Worm (Caenorhabditis elegans) whole organism, L2 larva: ENCODE data around the gene T24D5.2.

Experiments
- R02D3.7 ChIP-seq: fragments of 150-350 bp; optimal IDR thresholded peaks from 2 replicates; lab custom pipeline; 2014; ENCODE audit warnings: missing biosample characterization, missing genetic modification characterization
- Y55F3AM.14 ChIP-seq: fragments of 200-800 bp; sonication (Bioruptor generic); optimal IDR thresholded peaks from 2 replicates; lab custom pipeline; 2018; ENCODE audit warnings: mild to moderate bottlenecking, missing genetic modification characterization, missing compliant biosample characterization
- ZK546.5 ChIP-seq: sonication (generic microtip); optimal IDR thresholded peaks from 2 replicates; lab custom pipeline; 2017; ENCODE audit warnings: missing biosample characterization, missing genetic modification characterization
- alr-1 ChIP-seq: fragments of 150-350 bp; optimal IDR thresholded peaks from 2 replicates; lab custom pipeline; 2014; ENCODE audit warnings: missing biosample characterization, missing genetic modification characterization
- ama-1 ChIP-seq: fragments of 150-350 bp; optimal IDR thresholded peaks from 2 replicates; lab custom pipeline; 2018; ENCODE audit warnings: inconsistent platforms
- blmp-1 ChIP-seq: sonication (generic microtip); optimal IDR thresholded peaks from 2 replicates; lab custom pipeline; 2017; ENCODE audit warnings: missing genetic modification characterization, mild to moderate bottlenecking, missing compliant biosample characterization, antibody characterized with exemption, moderate library complexity; ENCODE audit not compliant: insufficient read depth
- ceh-16 ChIP-seq: fragments of 150-350 bp; optimal IDR thresholded peaks from 2 replicates; lab custom pipeline; 2014; ENCODE audit warnings: missing biosample characterization, missing genetic modification characterization
- ceh-82 ChIP-seq: fragments of 150-350 bp; optimal IDR thresholded peaks from 2 replicates; lab custom pipeline; 2014; ENCODE audit warnings: missing biosample characterization, missing genetic modification characterization
- crh-2 ChIP-seq: sonication (generic microtip); optimal IDR thresholded peaks from 2 replicates; lab custom pipeline; 2017; ENCODE audit warnings: missing biosample characterization, missing genetic modification characterization
- egl-27 ChIP-seq: sonication (generic microtip); optimal IDR thresholded peaks from 3 replicates; lab custom pipeline; 2017; ENCODE audit warnings: missing biosample characterization, missing genetic modification reagents, missing genetic modification characterization
- elt-3 ChIP-seq: sonication (generic microtip); optimal IDR thresholded peaks from 2 replicates; lab custom pipeline; 2017; ENCODE audit warnings: missing biosample characterization, missing genetic modification characterization
- fos-1 ChIP-seq: fragments of 150-350 bp; optimal IDR thresholded peaks from 2 replicates; lab custom pipeline; 2014; ENCODE audit warnings: missing biosample characterization, missing genetic modification characterization
- lin-11 ChIP-seq: fragments of 150-350 bp; sonication (generic microtip); optimal IDR thresholded peaks from 2 replicates; lab custom pipeline; 2014; ENCODE audit warnings: missing biosample characterization, missing genetic modification characterization, inconsistent platforms, mixed read lengths
- lin-13 ChIP-seq: fragments of 150-350 bp; optimal IDR thresholded peaks from 2 replicates; lab custom pipeline; 2014; ENCODE audit warnings: missing biosample characterization, missing genetic modification reagents, missing genetic modification characterization
- lin-39 ChIP-seq: fragments of 150-350 bp; optimal IDR thresholded peaks from 2 replicates; lab custom pipeline; 2014; ENCODE audit warnings: missing biosample characterization, missing genetic modification reagents, missing genetic modification characterization
- mab-5 ChIP-seq: fragments of 150-350 bp; optimal IDR thresholded peaks from 2 replicates; lab custom pipeline; 2014; ENCODE audit warnings: missing biosample characterization, missing genetic modification characterization
- mbf-1 ChIP-seq: sonication (generic microtip); optimal IDR thresholded peaks from 2 replicates; lab custom pipeline; 2017; ENCODE audit warnings: missing biosample characterization, missing genetic modification characterization
- mdl-1 ChIP-seq, 2 experiments: fragments of 150-350 bp in 1 of 2; sonication (generic microtip) in 1 of 2; optimal IDR thresholded peaks; 2 replicates each; lab custom pipeline; 2017; ENCODE audit warnings: missing biosample characterization in 2 of 2, missing genetic modification characterization in 2 of 2
- nhr-10 ChIP-seq: sonication (generic microtip); optimal IDR thresholded peaks from 2 replicates; lab custom pipeline; 2017; ENCODE audit warnings: missing biosample characterization, missing genetic modification characterization
- nhr-12 ChIP-seq: fragments of 150-350 bp; optimal IDR thresholded peaks from 2 replicates; lab custom pipeline; 2014; ENCODE audit warnings: missing biosample characterization, missing genetic modification characterization
- nhr-129 ChIP-seq: fragments of 150-350 bp; optimal IDR thresholded peaks from 2 replicates; lab custom pipeline; 2014; ENCODE audit warnings: missing biosample characterization, missing genetic modification characterization
- nhr-21 ChIP-seq: fragments of 150-350 bp; optimal IDR thresholded peaks from 2 replicates; lab custom pipeline; 2014; ENCODE audit warnings: missing biosample characterization, missing genetic modification characterization
- nhr-237 ChIP-seq: fragments of 150-350 bp; optimal IDR thresholded peaks from 2 replicates; lab custom pipeline; 2014; ENCODE audit warnings: missing biosample characterization, missing genetic modification characterization
- nhr-25 ChIP-seq: fragments of 150-350 bp; sonication (generic microtip); optimal IDR thresholded peaks from 3 replicates; lab custom pipeline; 2014; ENCODE audit warnings: missing biosample characterization, missing genetic modification characterization
- nhr-6 ChIP-seq: fragments of 150-350 bp; optimal IDR thresholded peaks from 2 replicates; lab custom pipeline; 2014; ENCODE audit warnings: missing biosample characterization, missing genetic modification characterization
- nhr-77 ChIP-seq: fragments of 150-350 bp; optimal IDR thresholded peaks from 2 replicates; lab custom pipeline; 2014; ENCODE audit warnings: missing biosample characterization, missing genetic modification characterization
- peb-1 ChIP-seq: fragments of 150-350 bp; optimal IDR thresholded peaks from 2 replicates; lab custom pipeline; 2014; ENCODE audit warnings: missing biosample characterization, missing genetic modification characterization
- sem-4 ChIP-seq: fragments of 150-350 bp; optimal IDR thresholded peaks from 2 replicates; lab custom pipeline; 2014; ENCODE audit warnings: missing biosample characterization, missing genetic modification reagents, missing genetic modification characterization
- skn-1 ChIP-seq: sonication (generic microtip); optimal IDR thresholded peaks from 2 replicates; lab custom pipeline; 2017; ENCODE audit warnings: missing biosample characterization, missing genetic modification characterization
- sma-3 ChIP-seq: sonication (generic microtip); optimal IDR thresholded peaks from 2 replicates; lab custom pipeline; 2016; ENCODE audit warnings: missing genetic modification reagents, missing genetic modification characterization, missing compliant biosample characterization
- sma-9 ChIP-seq, 2 experiments: fragments of 150-350 bp in 1 of 2; sonication (generic microtip) in 1 of 2; optimal IDR thresholded peaks; 2 replicates each; lab custom pipeline; 2014 to 2016; ENCODE audit warnings: missing genetic modification characterization in 2 of 2, mild to moderate bottlenecking in 1 of 2, missing biosample characterization in 1 of 2, missing compliant biosample characterization in 1 of 2, missing genetic modification reagents in 1 of 2, moderate library complexity in 1 of 2
- unc-39 ChIP-seq: fragments of 150-350 bp; optimal IDR thresholded peaks from 2 replicates; lab custom pipeline; 2014; ENCODE audit warnings: missing biosample characterization, missing genetic modification characterization
- unc-55 ChIP-seq: fragments of 150-350 bp; sonication (generic microtip); optimal IDR thresholded peaks from 3 replicates; lab custom pipeline; 2014; ENCODE audit warnings: missing biosample characterization, missing genetic modification reagents, missing genetic modification characterization
- ztf-1 ChIP-seq: fragments of 200-800 bp; sonication (Bioruptor generic); conservative IDR thresholded peaks from 2 replicates; pipeline ENCODE4 v1.3.6; 2022; ENCODE audit warnings: missing genetic modification characterization, missing compliant biosample characterization

Gene T24D5.2

ce11 chrX:12563589-12563988 is 22.7 kb downstream of the T24D5.2 start (continued):
- TF ChIP-seq ceh-82 (tag; lab: Kevin White, UChicago) = no peak
- no peak for TF ChIP-seq mbf-1 (tag; lab: Kevin White, UChicago)
- TF ChIP-seq sma-3 (GFP tag; lab: Kevin White, UChicago) = no peak
- no peak for TF ChIP-seq peb-1 (tag; lab: Kevin White, UChicago)
- peak; percentile 26 for TF ChIP-seq nhr-6 (tag; lab: Kevin White, UChicago)
- peak; percentile 54 for TF ChIP-seq fos-1 (tag; lab: Kevin White, UChicago)
- TF ChIP-seq alr-1 (tag; lab: Kevin White, UChicago) = no peak
- peak in 1 of 2 experiments; percentile 24 for TF ChIP-seq mdl-1 (tag; optimal IDR thresholded peaks at IDR 0.05; lab: Kevin White, UChicago)
- peak; percentile 75 for TF ChIP-seq unc-55 (GFP tag; lab: Kevin White, UChicago)
- TF ChIP-seq unc-39 (tag; lab: Kevin White, UChicago) = no peak
- TF ChIP-seq, all 48 proteins: peak for 20

ce11 chrX:12551633-12552032 is 34.6 kb downstream of the T24D5.2 start, which contains the start of gene npr-4:
npr-4 (minus strand) TSS chrX:12551684.
- TF ChIP-seq unc-55 (GFP tag; lab: Kevin White, UChicago) (no peak), nhr-10 (no peak), nhr-6 (tag; lab: Kevin White, UChicago) (no peak), sem-4 (no peak), nhr-12 (tag; lab: Kevin White, UChicago) (no peak), peb-1 (tag; lab: Kevin White, UChicago) (no peak), elt-3 (tag; lab: Kevin White, UChicago) (no peak), blmp-1 (tag; lab: Kevin White, UChicago) (no peak), ZK546.5 (tag; lab: Kevin White, UChicago) (no peak), skn-1 (tag; lab: Kevin White, UChicago) (no peak), egl-27 (no peak)

ce11 chrX:12549056-12549455 is 37.2 kb downstream of the T24D5.2 start:
- no peak for TF ChIP-seq nhr-237 (tag; lab: Kevin White, UChicago)
- no peak for TF ChIP-seq mbf-1 (tag; lab: Kevin White, UChicago)
- no peak for TF ChIP-seq ama-1 (lab: Kevin White, UChicago)
- no peak for TF ChIP-seq peb-1 (tag; lab: Kevin White, UChicago)
- TF ChIP-seq crh-2 (tag; lab: Kevin White, UChicago) = no peak
- TF ChIP-seq lin-11 (tag; lab: Kevin White, UChicago) = no peak
- no peak for TF ChIP-seq nhr-77 (tag; lab: Kevin White, UChicago)
- TF ChIP-seq egl-27 = no peak
- TF ChIP-seq ZK546.5 (tag; lab: Kevin White, UChicago) = no peak
- no peak for TF ChIP-seq R02D3.7 (tag; lab: Kevin White, UChicago)
- TF ChIP-seq unc-39 (tag; lab: Kevin White, UChicago) = no peak
- TF ChIP-seq, all 48 proteins: peak for 0

- TF ChIP-seq nhr-21 (tag; lab: Kevin White, UChicago) = no peak
- no peak for TF ChIP-seq ZK546.5 (tag; lab: Kevin White, UChicago)
- TF ChIP-seq elt-3 (tag; lab: Kevin White, UChicago) = no peak
- TF ChIP-seq lin-13 = no peak
- no peak for TF ChIP-seq sem-4
- no peak for TF ChIP-seq nhr-10
- TF ChIP-seq skn-1 (tag; lab: Kevin White, UChicago) = no peak
- TF ChIP-seq ztf-1 (GFP tag; lab: Robert Waterston, UW) = no peak
- no peak for TF ChIP-seq ama-1 (lab: Kevin White, UChicago)
Observed at ce11 chrX:12546804-12547203, 39.4 kb downstream of the T24D5.2 start.

ce11 chrX:12545100-12545499 is 41.2 kb downstream of the T24D5.2 start:
- TF ChIP-seq unc-39 (tag; lab: Kevin White, UChicago) (no peak), fos-1 (tag; lab: Kevin White, UChicago) (no peak), ceh-16 (tag; lab: Kevin White, UChicago) (no peak), nhr-21 (tag; lab: Kevin White, UChicago) (no peak), ZK546.5 (tag; lab: Kevin White, UChicago) (no peak), elt-3 (tag; lab: Kevin White, UChicago) (no peak), lin-11 (tag; lab: Kevin White, UChicago) (no peak), sma-9 (GFP tag; optimal IDR thresholded peaks at IDR 0.05; lab: Kevin White, UChicago) (peak; percentile 44), sma-9 (tag; optimal IDR thresholded peaks at IDR 0.05; lab: Kevin White, UChicago) (no peak)

- TF ChIP-seq unc-39 (tag; lab: Kevin White, UChicago) = no peak
- no peak for TF ChIP-seq R02D3.7 (tag; lab: Kevin White, UChicago)
- TF ChIP-seq mbf-1 (tag; lab: Kevin White, UChicago) = no peak
- TF ChIP-seq skn-1 (tag; lab: Kevin White, UChicago) = no peak
- no peak for TF ChIP-seq nhr-129 (tag; lab: Kevin White, UChicago)
- TF ChIP-seq lin-39 (tag; lab: Kevin White, UChicago) = no peak
- no peak for TF ChIP-seq nhr-25 (tag; lab: Kevin White, UChicago)
- TF ChIP-seq mab-5 (tag; lab: Kevin White, UChicago) = no peak
- TF ChIP-seq sem-4 = no peak
- no peak for TF ChIP-seq elt-3 (tag; lab: Kevin White, UChicago)
- no peak for TF ChIP-seq sma-3 (GFP tag; lab: Kevin White, UChicago)
- TF ChIP-seq blmp-1 (tag; lab: Kevin White, UChicago) = no peak
- no peak for TF ChIP-seq lin-13
- TF ChIP-seq egl-27 = no peak
- TF ChIP-seq Y55F3AM.14 (GFP tag; lab: Kevin White, UChicago) = no peak
- no peak for TF ChIP-seq fos-1 (tag; lab: Kevin White, UChicago)
Observed at ce11 chrX:12538794-12539193, 47.5 kb downstream of the T24D5.2 start.
